Worm (Caenorhabditis elegans) whole organism, L3 larva: ENCODE results near the gene vps-50.

Experiments used
- R02D3.7 ChIP-seq: fragments of 150-350 bp; optimal IDR thresholded peaks from 2 replicates; lab custom pipeline; 2014; ENCODE audit warnings: missing biosample characterization, missing genetic modification characterization
- ZK546.5 ChIP-seq: sonication (generic microtip); optimal IDR thresholded peaks from 2 replicates; lab custom pipeline; 2017; ENCODE audit warnings: missing biosample characterization, missing genetic modification characterization
- aly-2 ChIP-seq: fragments of 150-350 bp; optimal IDR thresholded peaks from 2 replicates; lab custom pipeline; 2014; ENCODE audit warnings: missing biosample characterization, missing genetic modification characterization
- ceh-28 ChIP-seq: fragments of 150-350 bp; optimal IDR thresholded peaks from 2 replicates; lab custom pipeline; 2014; ENCODE audit warnings: missing biosample characterization, missing genetic modification reagents, missing genetic modification characterization
- ceh-82 ChIP-seq: fragments of 150-350 bp; optimal IDR thresholded peaks from 2 replicates; lab custom pipeline; 2014; ENCODE audit warnings: missing biosample characterization, missing genetic modification characterization
- daf-12 ChIP-seq: fragments of 150-350 bp; optimal IDR thresholded peaks from 2 replicates; lab custom pipeline; 2014; ENCODE audit warnings: missing biosample characterization, missing genetic modification reagents, missing genetic modification characterization
- egl-5 ChIP-seq: fragments of 150-350 bp; optimal IDR thresholded peaks from 2 replicates; lab custom pipeline; 2017; ENCODE audit warnings: missing biosample characterization, missing genetic modification reagents, missing genetic modification characterization, inconsistent platforms
- elt-1 ChIP-seq: fragments of 150-350 bp; optimal IDR thresholded peaks from 2 replicates; lab custom pipeline; 2014; ENCODE audit warnings: missing biosample characterization, missing genetic modification characterization
- elt-2 ChIP-seq: sonication (generic microtip); optimal IDR thresholded peaks from 2 replicates; lab custom pipeline; 2016; ENCODE audit warnings: missing genetic modification reagents, mild to moderate bottlenecking, missing genetic modification characterization, missing compliant biosample characterization
- fkh-10 ChIP-seq: sonication (generic microtip); optimal IDR thresholded peaks from 2 replicates; lab custom pipeline; 2017; ENCODE audit warnings: missing biosample characterization, missing genetic modification reagents, missing genetic modification characterization
- fkh-2 ChIP-seq: fragments of 150-350 bp; optimal IDR thresholded peaks from 2 replicates; lab custom pipeline; 2014; ENCODE audit warnings: missing biosample characterization, missing genetic modification reagents, missing genetic modification characterization
- fos-1 ChIP-seq: fragments of 150-350 bp; optimal IDR thresholded peaks from 2 replicates; lab custom pipeline; 2014; ENCODE audit warnings: missing biosample characterization, missing genetic modification characterization
- hmg-11 ChIP-seq: sonication (generic microtip); optimal IDR thresholded peaks from 2 replicates; lab custom pipeline; 2016; ENCODE audit warnings: missing genetic modification characterization, missing compliant biosample characterization
- jun-1 ChIP-seq: fragments of 150-350 bp; optimal IDR thresholded peaks from 2 replicates; lab custom pipeline; 2014; ENCODE audit warnings: missing biosample characterization, missing genetic modification reagents, missing genetic modification characterization
- lin-15B ChIP-seq: fragments of 150-350 bp; optimal IDR thresholded peaks from 2 replicates; lab custom pipeline; 2014; ENCODE audit warnings: missing biosample characterization, missing genetic modification characterization
- lin-39 ChIP-seq: fragments of 150-350 bp; optimal IDR thresholded peaks from 2 replicates; lab custom pipeline; 2018; ENCODE audit warnings: missing biosample characterization, missing genetic modification reagents, missing genetic modification characterization
- lsy-12 ChIP-seq: sonication (generic microtip); optimal IDR thresholded peaks from 2 replicates; lab custom pipeline; 2016; ENCODE audit warnings: mild to moderate bottlenecking, missing genetic modification characterization, missing compliant biosample characterization
- mdl-1 ChIP-seq: fragments of 150-350 bp; optimal IDR thresholded peaks from 2 replicates; lab custom pipeline; 2014; ENCODE audit warnings: missing biosample characterization, missing genetic modification characterization
- mml-1 ChIP-seq: fragments of 150-350 bp; sonication (generic microtip); optimal IDR thresholded peaks from 3 replicates; lab custom pipeline; 2014; ENCODE audit warnings: missing biosample characterization, missing genetic modification characterization
- nfya-1 ChIP-seq: sonication (generic microtip); optimal IDR thresholded peaks from 2 replicates; lab custom pipeline; 2017; ENCODE audit warnings: missing genetic modification characterization, mild to moderate bottlenecking, missing compliant biosample characterization, antibody characterized with exemption, moderate library complexity; ENCODE audit not compliant: insufficient read depth
- nhr-23 ChIP-seq: fragments of 150-350 bp; optimal IDR thresholded peaks from 2 replicates; lab custom pipeline; 2014; ENCODE audit warnings: missing biosample characterization, missing genetic modification reagents, missing genetic modification characterization
- nhr-237 ChIP-seq: fragments of 150-350 bp; optimal IDR thresholded peaks from 2 replicates; lab custom pipeline; 2014; ENCODE audit warnings: missing biosample characterization, missing genetic modification characterization
- nhr-28 ChIP-seq: fragments of 150-350 bp; optimal IDR thresholded peaks from 2 replicates; lab custom pipeline; 2014; ENCODE audit warnings: missing biosample characterization, missing genetic modification characterization
- nhr-43 ChIP-seq: sonication (generic microtip); optimal IDR thresholded peaks from 2 replicates; lab custom pipeline; 2016; ENCODE audit warnings: mild to moderate bottlenecking, missing genetic modification characterization, missing compliant biosample characterization; ENCODE audit not compliant: poor library complexity, severe bottlenecking
- nhr-77 ChIP-seq: fragments of 150-350 bp; optimal IDR thresholded peaks from 2 replicates; lab custom pipeline; 2014; ENCODE audit warnings: missing biosample characterization, missing genetic modification characterization
- pqm-1 ChIP-seq: fragments of 150-350 bp; optimal IDR thresholded peaks from 2 replicates; lab custom pipeline; 2017; ENCODE audit warnings: missing biosample characterization, missing genetic modification characterization, inconsistent platforms
- sea-2 ChIP-seq: fragments of 150-350 bp; sonication (generic microtip); optimal IDR thresholded peaks from 4 replicates; lab custom pipeline; 2014; ENCODE audit warnings: missing biosample characterization, missing genetic modification reagents, missing genetic modification characterization
- skn-1 ChIP-seq: fragments of 150-350 bp; optimal IDR thresholded peaks from 2 replicates; lab custom pipeline; 2014; ENCODE audit warnings: missing biosample characterization, missing genetic modification characterization
- snpc-4 ChIP-seq: fragments of 150-350 bp; optimal IDR thresholded peaks from 2 replicates; lab custom pipeline; 2014; ENCODE audit warnings: missing biosample characterization, missing genetic modification characterization
- tbx-2 ChIP-seq: sonication (generic microtip); optimal IDR thresholded peaks from 2 replicates; lab custom pipeline; 2016; ENCODE audit warnings: mild to moderate bottlenecking, missing genetic modification characterization, missing compliant biosample characterization
- unc-39 ChIP-seq: sonication (generic microtip); optimal IDR thresholded peaks from 4 replicates; lab custom pipeline; 2017; ENCODE audit warnings: missing biosample characterization, missing genetic modification characterization
- unc-62 ChIP-seq: fragments of 150-350 bp; sonication (generic microtip); optimal IDR thresholded peaks from 4 replicates; lab custom pipeline; 2014; ENCODE audit warnings: missing biosample characterization, missing genetic modification reagents, missing genetic modification characterization
- zag-1 ChIP-seq: fragments of 150-350 bp; optimal IDR thresholded peaks from 2 replicates; lab custom pipeline; 2014; ENCODE audit warnings: missing biosample characterization, missing genetic modification characterization
- ztf-11 ChIP-seq: fragments of 150-350 bp; optimal IDR thresholded peaks from 2 replicates; lab custom pipeline; 2014; ENCODE audit warnings: missing biosample characterization, missing genetic modification characterization
- ztf-4 ChIP-seq: fragments of 150-350 bp; optimal IDR thresholded peaks from 2 replicates; lab custom pipeline; 2014; ENCODE audit warnings: missing biosample characterization, missing genetic modification characterization

The vps-50 gene

DNA sequence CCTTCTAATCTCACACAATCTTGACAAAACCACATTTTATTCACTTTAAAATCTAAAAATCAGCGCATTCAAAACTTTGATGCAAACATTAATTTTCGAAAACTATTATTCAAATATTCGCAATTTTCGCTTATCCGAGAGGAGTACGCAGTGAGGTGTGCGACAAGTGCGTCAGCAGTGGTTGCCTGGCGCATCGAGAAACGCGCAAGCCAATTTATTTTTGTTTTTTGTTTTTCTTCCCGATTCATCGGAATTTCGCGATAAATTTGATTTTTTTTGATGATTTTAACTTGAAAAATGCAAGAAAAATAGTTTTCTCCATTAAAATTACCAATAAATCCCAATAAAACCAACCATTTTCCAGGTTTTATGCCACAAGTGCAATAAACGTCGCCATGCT is 20.1 kb upstream of the vps-50 start, which contains the start of the genes fbxb-85 and hex-3 (continued):
- TF ChIP-seq unc-62 (GFP tag; lab: Kevin White, UChicago): peak; percentile 28

DNA sequence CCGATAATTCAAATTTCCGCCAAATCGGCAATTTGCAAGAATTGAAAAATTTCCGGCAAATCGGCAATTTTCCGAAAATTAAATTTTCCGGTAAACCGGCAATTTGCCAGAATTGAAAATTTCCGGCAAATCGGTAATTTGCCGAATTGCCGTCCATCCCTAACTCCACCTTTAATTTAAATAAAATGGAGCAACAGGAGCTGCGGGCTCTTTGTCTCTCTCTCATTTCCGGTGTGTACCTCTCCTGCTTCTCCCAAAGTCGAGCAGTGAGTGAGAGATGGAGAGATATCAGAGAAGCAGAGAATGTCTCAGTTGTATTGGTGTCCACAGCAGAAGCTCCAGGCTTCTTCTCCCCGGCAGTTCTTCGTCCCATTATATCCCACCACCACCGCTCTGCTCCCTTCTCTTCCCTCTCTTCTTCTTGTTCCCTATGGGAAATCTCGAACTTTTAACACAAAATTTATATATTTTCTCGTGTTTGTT is 13.6 kb upstream of the vps-50 start, which contains the start of gene Y39A1C.1:
Gene Y39A1C.1, plus strand, starts transcription at position 51 of the 483 bp plus-strand sequence.
- no peak for TF ChIP-seq elt-1 (tag; lab: Kevin White, UChicago)
- TF ChIP-seq ceh-28 (tag; lab: Kevin White, UChicago): no peak
- TF ChIP-seq ZK546.5 (tag; lab: Kevin White, UChicago): no peak
- no peak for TF ChIP-seq mdl-1 (tag; lab: Kevin White, UChicago)
- peak; percentile 54 for TF ChIP-seq nfya-1
- TF ChIP-seq snpc-4 (tag; lab: Kevin White, UChicago): no peak
- peak; percentile 60 for TF ChIP-seq lin-39 (tag; lab: Kevin White, UChicago)
- TF ChIP-seq daf-12 (tag; lab: Kevin White, UChicago): no peak
- no peak for TF ChIP-seq unc-62 (GFP tag; lab: Kevin White, UChicago)
- TF ChIP-seq egl-5 (tag; lab: Kevin White, UChicago): no peak
- peak; percentile 67 for TF ChIP-seq hmg-11 (tag; lab: Kevin White, UChicago)
- TF ChIP-seq lin-15B (tag; lab: Kevin White, UChicago): peak; percentile 24
- TF ChIP-seq ceh-82 (tag; lab: Kevin White, UChicago): no peak

DNA sequence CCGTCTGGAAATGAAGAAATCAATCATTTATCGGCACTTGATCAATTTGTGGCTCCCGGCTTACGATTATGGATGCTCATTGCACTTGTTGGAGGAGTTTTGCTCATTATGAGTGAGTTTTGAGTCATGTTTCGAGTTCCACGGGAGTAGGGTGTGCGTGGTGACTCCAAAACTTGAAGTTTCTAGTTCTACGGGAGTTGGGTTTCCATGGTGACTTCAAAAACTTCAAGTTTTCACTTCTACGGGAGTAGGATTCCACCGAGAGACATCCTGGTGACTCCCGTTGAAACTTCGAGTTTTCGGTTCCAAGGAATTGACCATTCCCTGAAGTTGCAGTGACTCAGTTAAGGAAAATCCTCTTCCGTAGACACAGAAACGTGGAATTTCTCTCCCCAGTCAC is 12.2 kb upstream of the vps-50 start:
- TF ChIP-seq nhr-43 (tag; lab: Kevin White, UChicago) (peak; percentile 55), nfya-1 (no peak)

DNA sequence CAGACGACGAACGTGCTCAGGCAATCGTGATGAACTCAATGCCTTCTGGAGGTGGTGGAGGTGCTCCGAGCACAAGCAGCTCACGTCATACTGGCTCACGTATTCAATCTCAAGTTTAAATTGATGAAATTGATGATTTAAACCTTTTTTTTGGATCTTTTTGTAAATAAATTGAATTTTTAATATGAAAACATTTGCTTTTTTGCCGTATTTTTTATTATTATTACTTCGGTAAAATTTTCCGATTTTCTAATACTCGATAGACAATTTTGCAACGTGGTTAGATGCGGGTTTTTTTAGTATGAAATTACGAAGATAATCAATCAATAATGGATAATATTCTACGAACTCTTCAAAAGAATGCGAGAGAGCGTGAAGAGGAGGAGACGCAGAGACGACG is 11.0 kb upstream of the vps-50 start, which contains the start of gene oxi-1:
Gene oxi-1, plus strand, starts transcription at position 301 of the 400 bp plus-strand sequence.
- TF ChIP-seq nhr-77 (tag; lab: Kevin White, UChicago): no peak

DNA sequence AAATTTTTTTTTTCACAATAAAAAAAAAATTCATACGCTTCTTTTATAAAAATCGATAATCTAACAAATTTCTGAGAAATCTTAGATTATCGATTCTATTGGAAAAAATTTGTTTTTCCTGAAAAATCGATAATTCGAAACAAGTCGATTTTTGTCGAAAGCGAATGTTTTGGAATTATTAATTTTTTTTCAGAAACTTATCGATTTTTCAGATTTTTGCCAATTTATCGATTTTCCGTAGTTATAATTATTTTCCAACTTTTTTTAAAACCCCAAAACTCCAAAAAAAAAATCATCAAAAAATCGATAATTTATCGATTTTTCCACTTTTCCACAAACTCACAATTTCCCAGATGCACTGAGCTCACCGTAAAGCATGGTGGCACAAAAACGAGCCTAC is 7.6 kb upstream of the vps-50 start:
- peak; percentile 96 for TF ChIP-seq ceh-28 (tag; lab: Kevin White, UChicago)
- no peak for TF ChIP-seq fkh-10 (GFP tag; lab: Kevin White, UChicago)

DNA sequence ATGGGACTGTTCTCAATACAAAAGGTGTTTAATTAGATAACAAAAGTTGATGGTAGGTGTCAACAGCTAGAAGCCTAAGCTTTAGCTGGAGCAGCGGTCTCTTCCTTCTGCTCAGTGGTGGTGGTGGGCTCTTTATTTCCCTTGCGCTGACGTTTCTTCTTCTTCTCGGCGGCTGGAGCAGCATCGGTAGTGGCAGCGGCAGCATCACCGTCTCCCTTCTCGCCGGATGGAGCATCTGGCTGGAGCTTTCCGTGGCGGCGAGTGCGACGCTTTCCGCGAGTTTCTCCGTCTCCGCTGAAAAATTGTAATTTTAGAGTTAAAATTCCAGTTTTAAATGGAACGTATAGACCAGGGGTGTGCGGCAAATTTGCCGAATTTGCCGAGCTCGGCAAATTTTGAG is 1.9 kb upstream of the vps-50 start:
- TF ChIP-seq aly-2 (tag; lab: Kevin White, UChicago) (no peak), nhr-28 (no peak), daf-12 (tag; lab: Kevin White, UChicago) (no peak), nhr-23 (tag; lab: Kevin White, UChicago) (no peak), elt-2 (tag; lab: Kevin White, UChicago) (no peak), pqm-1 (no peak), fkh-10 (GFP tag; lab: Kevin White, UChicago) (no peak), lin-39 (tag; lab: Kevin White, UChicago) (no peak), tbx-2 (tag; lab: Kevin White, UChicago) (no peak), ztf-4 (tag; lab: Kevin White, UChicago) (no peak), fkh-2 (tag; lab: Kevin White, UChicago) (no peak), unc-39 (tag; lab: Kevin White, UChicago) (no peak), ceh-28 (tag; lab: Kevin White, UChicago) (no peak), zag-1 (tag; lab: Kevin White, UChicago) (no peak), egl-5 (tag; lab: Kevin White, UChicago) (no peak), ZK546.5 (tag; lab: Kevin White, UChicago) (no peak), jun-1 (tag; lab: Kevin White, UChicago) (no peak), R02D3.7 (tag; lab: Kevin White, UChicago) (no peak), unc-62 (GFP tag; lab: Kevin White, UChicago) (no peak)

DNA sequence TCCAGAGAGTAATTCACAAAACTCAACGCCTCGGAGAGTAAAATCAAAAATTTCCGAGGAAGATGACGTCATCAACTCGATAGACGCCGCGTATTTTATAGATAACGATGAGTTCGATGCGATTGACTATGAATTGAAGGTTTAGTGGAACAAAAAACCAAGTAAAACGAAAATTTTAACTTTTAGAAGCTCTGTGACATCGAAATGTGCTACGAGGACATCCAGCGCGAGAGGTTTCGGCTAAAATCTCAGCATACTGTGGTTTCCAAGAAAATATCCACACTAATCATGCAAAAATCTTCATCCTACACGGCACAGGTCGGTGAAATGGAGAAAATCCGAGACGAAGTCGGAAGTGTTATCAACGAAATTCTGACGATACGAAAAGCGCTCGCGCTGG is 602 bp downstream of the vps-50 start:
- TF ChIP-seq lsy-12 (no peak), nhr-43 (tag; lab: Kevin White, UChicago) (no peak), mml-1 (no peak), ztf-11 (no peak), nhr-237 (tag; lab: Kevin White, UChicago) (no peak), tbx-2 (tag; lab: Kevin White, UChicago) (no peak), sea-2 (GFP tag; lab: Kevin White, UChicago) (no peak), nhr-28 (no peak), ceh-28 (tag; lab: Kevin White, UChicago) (no peak), fos-1 (tag; lab: Kevin White, UChicago) (no peak), fkh-2 (tag; lab: Kevin White, UChicago) (no peak), jun-1 (tag; lab: Kevin White, UChicago) (no peak), skn-1 (tag; lab: Kevin White, UChicago) (no peak), lin-39 (tag; lab: Kevin White, UChicago) (no peak), unc-62 (GFP tag; lab: Kevin White, UChicago) (no peak), aly-2 (tag; lab: Kevin White, UChicago) (no peak), unc-39 (tag; lab: Kevin White, UChicago) (no peak)
